Worm (Caenorhabditis elegans): ENCODE measurements around the gene gcy-32.

The gcy-32 gene

ce11 chrV:13868886-13869285, 46.4 kb downstream of the gcy-32 start:
- peak; percentile 5 for TF ChIP-seq ceh-43 (GFP tag; optimal IDR thresholded peaks at IDR 0.05)
- TF ChIP-seq sem-2 (GFP tag; optimal IDR thresholded peaks at IDR 0.05): peak; percentile 46
- peak; percentile 31 for TF ChIP-seq ceh-83 (GFP tag; optimal IDR thresholded peaks at IDR 0.05)
- peak; percentile 11 for TF ChIP-seq tbx-8 (GFP tag; optimal IDR thresholded peaks at IDR 0.05)
- TF ChIP-seq drap-1 (GFP tag; optimal IDR thresholded peaks at IDR 0.05): peak; percentile 50
- peak; percentile 58 for TF ChIP-seq cnd-1 (tag; optimal IDR thresholded peaks at IDR 0.05)

ce11 chrV:13866353-13866752, 48.9 kb downstream of the gcy-32 start, which contains the start of gene nhr-175:
TSS of gene nhr-175 (plus strand) at chrV:13866691.
- peak; percentile 28 for TF ChIP-seq ham-2 (GFP tag; optimal IDR thresholded peaks at IDR 0.05)
- no peak for TF ChIP-seq unc-39 (tag; optimal IDR thresholded peaks at IDR 0.05)
- peak; percentile 91 for TF ChIP-seq elt-1 (tag; optimal IDR thresholded peaks at IDR 0.05; ENCODE audit: borderline replicate concordance, insufficient read depth)

- TF ChIP-seq zip-8 (tag; optimal IDR thresholded peaks at IDR 0.05) (no peak), unc-120 (tag; optimal IDR thresholded peaks at IDR 0.05; ENCODE audit: poor library complexity, severe bottlenecking) (no peak), blmp-1 (tag; optimal IDR thresholded peaks at IDR 0.05) (no peak), snpc-4 (tag; optimal IDR thresholded peaks at IDR 0.05) (no peak), unc-39 (tag; optimal IDR thresholded peaks at IDR 0.05) (no peak), flh-1 (GFP tag; optimal IDR thresholded peaks at IDR 0.05) (no peak), ceh-43 (GFP tag; optimal IDR thresholded peaks at IDR 0.05) (no peak)
These were observed 51.6 kb downstream of the gcy-32 start for ce11 chrV:13863700-13864099.

- TF ChIP-seq mls-2 (tag; optimal IDR thresholded peaks at IDR 0.05) (no peak), nhr-2 (tag; optimal IDR thresholded peaks at IDR 0.05) (no peak), elt-3 (tag; optimal IDR thresholded peaks at IDR 0.05) (no peak), ceh-83 (GFP tag; optimal IDR thresholded peaks at IDR 0.05) (no peak), nhr-12 (tag; optimal IDR thresholded peaks at IDR 0.05) (no peak), ceh-39 (tag; optimal IDR thresholded peaks at IDR 0.05) (no peak)
These were observed 52.8 kb downstream of the gcy-32 start, which contains the start of gene srx-137 for ce11 chrV:13862505-13862904. TSS of gene srx-137 (plus strand) at chrV:13862805.
